Fruit fly (Drosophila melanogaster): Measurements from ENCODE around the gene beg.

beg gene

dm6 chr3L:17047811-17048239, 12.4 kb downstream of the beg start (continued):
- TF ChIP-seq CG5180 (GFP tag; optimal IDR thresholded peaks at IDR 0.05) (peak; percentile 41), sisA (GFP tag; IDR thresholded peaks at IDR 0.05) (no peak), so (GFP tag; IDR thresholded peaks at IDR 0.05) (no peak), pb (GFP tag; optimal IDR thresholded peaks at IDR 0.05) (no peak), dysf (GFP tag; IDR thresholded peaks at IDR 0.05) (peak; percentile 46; the same call in 1 of the 3 replicates), tna (GFP tag; IDR thresholded peaks at IDR 0.05; ENCODE audit: partially characterized antibody) (no peak), CG10543 (GFP tag; optimal IDR thresholded peaks at IDR 0.05) (peak; percentile 33), ase (GFP tag; IDR thresholded peaks at IDR 0.05) (no peak), ftz-f1 (GFP tag; optimal IDR thresholded peaks at IDR 0.05) (no peak), gcm (GFP tag; optimal IDR thresholded peaks at IDR 0.05) (peak; percentile 6), D (optimal IDR thresholded peaks at IDR 0.05) (no peak), D (GFP tag; optimal IDR thresholded peaks at IDR 0.05) (peak; percentile 36), CG17385 (GFP tag; optimal IDR thresholded peaks at IDR 0.05) (peak; percentile 36), CG10654 (GFP tag; optimal IDR thresholded peaks at IDR 0.05) (no peak), GATAe (GFP tag; conservative IDR thresholded peaks at IDR 0.05) (no peak), unpg (GFP tag; optimal IDR thresholded peaks at IDR 0.05) (peak; percentile 25), HLH4C (GFP tag; IDR thresholded peaks at IDR 0.05; ENCODE audit: partially characterized antibody) (no peak), Fer2 (tag; optimal IDR thresholded peaks at IDR 0.05) (no peak), gsb-n (tag; optimal IDR thresholded peaks at IDR 0.05) (peak; percentile 51), CG1024 (GFP tag; IDR thresholded peaks at IDR 0.05) (no peak), CG8089 (GFP tag; optimal IDR thresholded peaks at IDR 0.05) (no peak), CG6765 (GFP tag; optimal IDR thresholded peaks at IDR 0.05) (no peak), CG9437 (GFP tag; optimal IDR thresholded peaks at IDR 0.05) (no peak), lov (optimal IDR thresholded peaks at IDR 0.05) (no peak), lov (GFP tag; IDR thresholded peaks at IDR 0.05) (no peak), CG9876 (GFP tag; optimal IDR thresholded peaks at IDR 0.05) (no peak), salm (tag; optimal IDR thresholded peaks at IDR 0.05) (peak; percentile 51), CG17829 (tag; optimal IDR thresholded peaks at IDR 0.05) (no peak), Lhr (GFP tag; optimal IDR thresholded peaks at IDR 0.05) (peak; percentile 18), pzg (GFP tag; optimal IDR thresholded peaks at IDR 0.05) (no peak), bowl (GFP tag; IDR thresholded peaks at IDR 0.05) (no peak), CG8478 (optimal IDR thresholded peaks at IDR 0.05) (no peak), Lpt (GFP tag; optimal IDR thresholded peaks at IDR 0.05) (no peak), CG43689 (GFP tag; IDR thresholded peaks at IDR 0.05) (no peak), CG3281 (GFP tag; optimal IDR thresholded peaks at IDR 0.05) (no peak), CG32532 (GFP tag; IDR thresholded peaks at IDR 0.05) (0 out of 2 replicates have a peak, but pooled peaks have one; percentile 31), mirr (GFP tag; optimal IDR thresholded peaks at IDR 0.05) (no peak), Sox102F (GFP tag; optimal IDR thresholded peaks at IDR 0.05) (no peak), CG11456 (GFP tag; IDR thresholded peaks at IDR 0.05) (no peak), br (optimal IDR thresholded peaks at IDR 0.05) (no peak), CG4282 (GFP tag; optimal IDR thresholded peaks at IDR 0.05) (no peak), CG10274 (GFP tag; optimal IDR thresholded peaks at IDR 0.05) (peak; percentile 12), Nf-YA (GFP tag; IDR thresholded peaks at IDR 0.05) (no peak; the same call in 1 of the 2 replicates), CG33213 (GFP tag; optimal IDR thresholded peaks at IDR 0.05) (no peak), CG17186 (GFP tag; optimal IDR thresholded peaks at IDR 0.05) (peak; percentile 5), hth (optimal IDR thresholded peaks at IDR 0.05) (no peak), TFAM (GFP tag; optimal IDR thresholded peaks at IDR 0.05) (no peak), ems (GFP tag; optimal IDR thresholded peaks at IDR 0.05) (no peak), sens (GFP tag) (peak; percentile 67), CG13894 (tag; optimal IDR thresholded peaks at IDR 0.05) (no peak), gro (GFP tag; optimal IDR thresholded peaks at IDR 0.05) (no peak), ato (GFP tag; IDR thresholded peaks at IDR 0.05; ENCODE audit: partially characterized antibody) (no peak), lab (GFP tag; optimal IDR thresholded peaks at IDR 0.05) (peak; percentile 56)

Measured in whole organism, embryonic.